Fruit fly (Drosophila melanogaster): ENCODE data around the gene Surf6.
A peak's percentile ranks its signal among the peaks of the same experiment; 100 is the strongest.

Gene Surf6

DNA sequence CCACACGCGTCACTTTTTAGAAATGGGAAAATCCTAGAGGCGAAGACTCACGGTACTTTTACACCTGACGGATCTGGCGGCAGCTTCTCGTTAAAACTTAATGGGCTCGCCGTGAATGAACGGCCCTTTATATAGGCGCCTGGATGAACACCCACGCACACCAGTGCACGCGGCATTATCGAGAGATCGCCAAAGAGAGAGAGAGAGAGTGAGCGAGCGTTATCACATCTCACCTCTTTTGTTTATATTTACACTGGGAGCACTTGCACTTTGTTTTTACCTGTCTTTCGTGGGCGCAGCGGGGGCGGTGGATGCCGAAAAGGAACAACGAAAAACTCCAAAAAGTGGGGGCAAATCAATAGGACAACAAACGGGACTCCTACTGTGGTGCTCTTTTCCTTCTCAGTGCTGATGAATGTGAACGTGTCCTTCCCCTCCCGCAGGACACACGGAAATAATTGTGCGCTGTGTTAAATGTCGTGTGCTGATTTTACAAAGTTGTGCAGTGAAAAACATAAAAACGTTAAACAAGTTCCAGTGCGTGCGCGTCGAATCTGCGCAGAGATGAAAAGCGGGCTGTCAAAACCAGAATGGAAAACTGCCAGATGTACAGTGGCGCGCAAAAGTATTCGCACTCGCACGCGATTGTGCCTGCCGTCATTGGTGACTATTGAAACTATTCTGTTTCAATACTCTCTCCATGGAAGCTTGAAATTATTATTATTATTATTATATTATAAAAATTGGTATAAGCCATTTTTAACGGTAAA, 29.4 kb downstream of the Surf6 start, which contains the start of gene Mrp5 (continued):
- TF ChIP-seq corto (GFP tag; optimal IDR thresholded peaks at IDR 0.05) (no peak), CG7786 (GFP tag; optimal IDR thresholded peaks at IDR 0.05) (no peak), dmrt99B (tag; optimal IDR thresholded peaks at IDR 0.05) (peak; percentile 45), CG9817 (tag; optimal IDR thresholded peaks at IDR 0.05) (peak; percentile 36), CG17612 (GFP tag; IDR thresholded peaks at IDR 0.05) (no peak), CkIIα-i1 (GFP tag; IDR thresholded peaks at IDR 0.05) (no peak), lov (optimal IDR thresholded peaks at IDR 0.05) (no peak), lov (GFP tag; IDR thresholded peaks at IDR 0.05) (peak; percentile 22; the same call in 1 of the 3 replicates), slbo (GFP tag; IDR thresholded peaks at IDR 0.05) (peak; percentile 80), CG6175 (GFP tag; IDR thresholded peaks at IDR 0.05) (no peak), dm (GFP tag; optimal IDR thresholded peaks at IDR 0.05) (no peak), tx (GFP tag; optimal IDR thresholded peaks at IDR 0.05) (no peak), lbe (GFP tag; optimal IDR thresholded peaks at IDR 0.05) (no peak), CG18011 (GFP tag; optimal IDR thresholded peaks at IDR 0.05) (no peak), CG1603 (tag; optimal IDR thresholded peaks at IDR 0.05) (no peak), CG6654 (GFP tag; optimal IDR thresholded peaks at IDR 0.05) (no peak), sd (tag; optimal IDR thresholded peaks at IDR 0.05) (no peak), grau (tag; optimal IDR thresholded peaks at IDR 0.05) (peak; percentile 40), Optix (GFP tag; IDR thresholded peaks at IDR 0.05) (peak; percentile 61; the same call in 2 of the 3 replicates), dati (GFP tag; IDR thresholded peaks at IDR 0.05) (no peak), CG4707 (GFP tag; optimal IDR thresholded peaks at IDR 0.05) (no peak), fd3F (GFP tag; optimal IDR thresholded peaks at IDR 0.05) (peak; percentile 9), CG14014 (GFP tag; IDR thresholded peaks at IDR 0.05) (peak; percentile 53; the same call in 1 of the 2 replicates), CG9797 (GFP tag; optimal IDR thresholded peaks at IDR 0.05) (no peak), dimm (GFP tag; IDR thresholded peaks at IDR 0.05) (no peak), dmrt11E (tag; optimal IDR thresholded peaks at IDR 0.05) (no peak), caup (GFP tag; optimal IDR thresholded peaks at IDR 0.05; ENCODE audit: severe bottlenecking) (peak; percentile 13), CG14050 (GFP tag; IDR thresholded peaks at IDR 0.05) (peak; percentile 18; the same call in 1 of the 3 replicates), disco-r (GFP tag; optimal IDR thresholded peaks at IDR 0.05) (no peak), CG1647 (GFP tag; optimal IDR thresholded peaks at IDR 0.05) (no peak), Dll (GFP tag; IDR thresholded peaks at IDR 0.05; ENCODE audit: partially characterized antibody) (0 out of 4 replicates have a peak, but pooled peaks have one; percentile 18), CG18619 (GFP tag; optimal IDR thresholded peaks at IDR 0.05) (no peak), CG15601 (tag; optimal IDR thresholded peaks at IDR 0.05) (no peak), chinmo (GFP tag; IDR thresholded peaks at IDR 0.05; ENCODE audit: partially characterized antibody) (no peak), CG6854 (GFP tag; optimal IDR thresholded peaks at IDR 0.05) (peak; percentile 12), Fer1 (GFP tag; optimal IDR thresholded peaks at IDR 0.05) (peak; percentile 11), prd (optimal IDR thresholded peaks at IDR 0.05) (no peak), prd (GFP tag; IDR thresholded peaks at IDR 0.05) (peak; percentile 74), CG10321 (GFP tag; IDR thresholded peaks at IDR 0.05) (0 out of 2 replicates have a peak, but pooled peaks have one; percentile 33), CG8478 (optimal IDR thresholded peaks at IDR 0.05) (no peak), lola (GFP tag; optimal IDR thresholded peaks at IDR 0.05) (no peak), toy (GFP tag; IDR thresholded peaks at IDR 0.05) (no peak), dpn (GFP tag; optimal IDR thresholded peaks at IDR 0.05) (peak; percentile 26 to 46), Mad (GFP tag; optimal IDR thresholded peaks at IDR 0.05) (no peak), D19A (tag; optimal IDR thresholded peaks at IDR 0.05) (peak; percentile 33), CG2678 (tag; optimal IDR thresholded peaks at IDR 0.05) (peak; percentile 40), emc (GFP tag; optimal IDR thresholded peaks at IDR 0.05) (no peak), bcd (GFP tag; optimal IDR thresholded peaks at IDR 0.05) (peak; percentile 15), Scr (GFP tag; IDR thresholded peaks at IDR 0.05; ENCODE audit: partially characterized antibody) (no peak), danr (GFP tag; IDR thresholded peaks at IDR 0.05) (no peak)
